Fruit fly (Drosophila melanogaster): ENCODE measurements around the gene CG5245.

CG5245 gene

dm6 chr3R:12426310-12426653 lies 3.1 kb upstream of the CG5245 start, which contains the start of gene NANS (continued):
- TF ChIP-seq her (GFP tag; optimal IDR thresholded peaks at IDR 0.05), result no peak
- TF ChIP-seq CG34422 (GFP tag; IDR thresholded peaks at IDR 0.05), result no peak
- no peak for TF ChIP-seq CG3838 (GFP tag; optimal IDR thresholded peaks at IDR 0.05)
- TF ChIP-seq CG16779 (GFP tag; IDR thresholded peaks at IDR 0.05), result no peak
- no peak for TF ChIP-seq CG12769 (tag; optimal IDR thresholded peaks at IDR 0.05)
- TF ChIP-seq tx (GFP tag; optimal IDR thresholded peaks at IDR 0.05), result no peak
- no peak for TF ChIP-seq MESR4 (GFP tag; optimal IDR thresholded peaks at IDR 0.05)
- no peak for TF ChIP-seq CG10366 (GFP tag; IDR thresholded peaks at IDR 0.05)
- no peak for TF ChIP-seq H15 (GFP tag; IDR thresholded peaks at IDR 0.05)
- TF ChIP-seq CG15269 (tag; optimal IDR thresholded peaks at IDR 0.05), result no peak
- TF ChIP-seq sisA (GFP tag; IDR thresholded peaks at IDR 0.05), result no peak
- no peak; the same call in 1 of the 2 replicates for TF ChIP-seq CG2129 (GFP tag; IDR thresholded peaks at IDR 0.05; ENCODE audit: partially characterized antibody)
- TF ChIP-seq Pdp1 (GFP tag; optimal IDR thresholded peaks at IDR 0.05), result no peak
- TF ChIP-seq CG6813 (GFP tag; optimal IDR thresholded peaks at IDR 0.05), result no peak
- no peak for TF ChIP-seq H2.0 (GFP tag; IDR thresholded peaks at IDR 0.05)
- peak; percentile 9 for TF ChIP-seq Fer3 (tag; optimal IDR thresholded peaks at IDR 0.05)
- TF ChIP-seq so (GFP tag; IDR thresholded peaks at IDR 0.05), result no peak

- TF ChIP-seq Med (GFP tag) (peak; percentile 73), CG6272 (GFP tag; IDR thresholded peaks at IDR 0.05) (no peak; the same call in 1 of the 2 replicates), CG17802 (tag; optimal IDR thresholded peaks at IDR 0.05) (peak; percentile 64), esg (GFP tag; conservative IDR thresholded peaks at IDR 0.05) (no peak), CTCF (GFP tag; optimal IDR thresholded peaks at IDR 0.05) (peak; percentile 9), CG43689 (GFP tag; IDR thresholded peaks at IDR 0.05) (no peak), CG17361 (GFP tag; IDR thresholded peaks at IDR 0.05) (0 out of 3 replicates have a peak, but pooled peaks have one; percentile 27), CrebB (tag; optimal IDR thresholded peaks at IDR 0.05) (no peak), chn (GFP tag; optimal IDR thresholded peaks at IDR 0.05) (peak; percentile 24), Elba2 (GFP tag; optimal IDR thresholded peaks at IDR 0.05) (peak; percentile 72), Dref (GFP tag; IDR thresholded peaks at IDR 0.05) (peak; percentile 25; the same call in 1 of the 2 replicates), CG7357 (GFP tag; IDR thresholded peaks at IDR 0.05) (peak; percentile 93), CG11093 (GFP tag; IDR thresholded peaks at IDR 0.05) (no peak; the same call in 2 of the 3 replicates), ind (GFP tag; optimal IDR thresholded peaks at IDR 0.05) (no peak), Fer3 (tag; optimal IDR thresholded peaks at IDR 0.05) (peak; percentile 1), CG2712 (tag; optimal IDR thresholded peaks at IDR 0.05) (peak; percentile 28), disco-r (GFP tag; optimal IDR thresholded peaks at IDR 0.05) (no peak), CG17829 (tag; optimal IDR thresholded peaks at IDR 0.05) (peak; percentile 33), Doc2 (GFP tag; IDR thresholded peaks at IDR 0.05) (no peak), zf30C (GFP tag; optimal IDR thresholded peaks at IDR 0.05) (peak; percentile 19), row (GFP tag; IDR thresholded peaks at IDR 0.05) (peak; percentile 59), ranshi (GFP tag; IDR thresholded peaks at IDR 0.05) (no peak), lmd (GFP tag; IDR thresholded peaks at IDR 0.05) (peak; percentile 15; the same call in 1 of the 2 replicates), Ets97D (GFP tag; optimal IDR thresholded peaks at IDR 0.05) (peak; percentile 2), Rfx (GFP tag; IDR thresholded peaks at IDR 0.05) (0 out of 2 replicates have a peak, but pooled peaks have one; percentile 21), CG13775 (GFP tag; optimal IDR thresholded peaks at IDR 0.05) (peak; percentile 5), CG14441 (GFP tag; IDR thresholded peaks at IDR 0.05) (no peak), MESR4 (GFP tag; optimal IDR thresholded peaks at IDR 0.05) (peak; percentile 66), CG8924 (tag; optimal IDR thresholded peaks at IDR 0.05) (peak; percentile 11), gro (GFP tag; optimal IDR thresholded peaks at IDR 0.05) (no peak), Nf-YA (GFP tag; IDR thresholded peaks at IDR 0.05) (no peak), CoRest (tag; optimal IDR thresholded peaks at IDR 0.05) (peak; percentile 74), Hsf (GFP tag; optimal IDR thresholded peaks at IDR 0.05) (peak; percentile 12), tin (GFP tag; optimal IDR thresholded peaks at IDR 0.05) (no peak), Dp (GFP tag; optimal IDR thresholded peaks at IDR 0.05) (peak; percentile 55), Optix (GFP tag; IDR thresholded peaks at IDR 0.05) (no peak), Ptx1 (GFP tag; IDR thresholded peaks at IDR 0.05) (peak; percentile 21; the same call in 1 of the 2 replicates)
Measured at dm6 chr3R:12431030-12431489, 1.7 kb downstream of the CG5245 start, which contains the start of gene Prosalpha2. Gene Prosalpha2 (plus strand): TSS chr3R:12431321.

Measured in whole organism, embryonic.